Fruit fly (Drosophila melanogaster) whole organism, adult: ENCODE measurements around the gene CG11698.

Experiments used
- CG11617 ChIP-seq: fragments of 200-800 bp; sonication (Bioruptor generic); optimal IDR thresholded peaks from 2 replicates; lab custom pipeline; 2017; ENCODE audit warnings: mild to moderate bottlenecking, missing biosample characterization, missing genetic modification reagents, missing genetic modification characterization
- CG1620 ChIP-seq: fragments of 200-800 bp; sonication (Bioruptor generic); optimal IDR thresholded peaks from 2 replicates; lab custom pipeline; 2016; ENCODE audit warnings: missing biosample characterization, missing genetic modification characterization
- CG33017 ChIP-seq: fragments of 200-800 bp; sonication (Bioruptor generic); optimal IDR thresholded peaks from 2 replicates; lab custom pipeline; 2018; ENCODE audit warnings: missing biosample characterization, mild to moderate bottlenecking, missing genetic modification characterization, moderate library complexity
- CG7101 ChIP-seq: fragments of 200-800 bp; sonication (Bioruptor generic); optimal IDR thresholded peaks from 2 replicates; lab custom pipeline; 2018; ENCODE audit warnings: missing biosample characterization, mild to moderate bottlenecking, missing genetic modification characterization, moderate library complexity
- Crg-1 ChIP-seq: fragments of 200-800 bp; sonication (Bioruptor generic); optimal IDR thresholded peaks from 2 replicates; lab custom pipeline; 2016; ENCODE audit warnings: missing biosample characterization, missing genetic modification characterization
- Hr96 ChIP-seq: fragments of 200-800 bp; sonication (Bioruptor generic); optimal IDR thresholded peaks from 2 replicates; lab custom pipeline; 2016; ENCODE audit warnings: missing biosample characterization, missing genetic modification characterization
- cic ChIP-seq: fragments of 200-800 bp; sonication (Bioruptor generic); optimal IDR thresholded peaks from 2 replicates; lab custom pipeline; 2017; ENCODE audit warnings: missing biosample characterization, mild to moderate bottlenecking, missing genetic modification characterization, moderate library complexity
- cnc ChIP-seq, 2 experiments: fragments of >200 bp; optimal IDR thresholded peaks; 2 replicates each; lab custom pipeline; 2017
- kay ChIP-seq: fragments of 200-800 bp; sonication (Bioruptor generic); peaks from one replicate; lab custom pipeline; 2016; ENCODE audit warnings: missing biosample characterization, missing genetic modification characterization, borderline replicate concordance
- pad ChIP-seq: fragments of 200-800 bp; sonication (Bioruptor generic); optimal IDR thresholded peaks from 3 replicates; lab custom pipeline; 2017; ENCODE audit warnings: missing biosample characterization, missing genetic modification characterization, mild to moderate bottlenecking, moderate library complexity, missing genetic modification reagents
- tj ChIP-seq: fragments of 200-800 bp; sonication (Bioruptor generic); optimal IDR thresholded peaks from 3 replicates; lab custom pipeline; 2017; ENCODE audit warnings: missing biosample characterization, mild to moderate bottlenecking, missing genetic modification characterization, moderate library complexity
- toe ChIP-seq: fragments of 200-800 bp; sonication (Bioruptor generic); optimal IDR thresholded peaks from 2 replicates; lab custom pipeline; 2016; ENCODE audit warnings: missing biosample characterization, missing genetic modification characterization

DNA sequence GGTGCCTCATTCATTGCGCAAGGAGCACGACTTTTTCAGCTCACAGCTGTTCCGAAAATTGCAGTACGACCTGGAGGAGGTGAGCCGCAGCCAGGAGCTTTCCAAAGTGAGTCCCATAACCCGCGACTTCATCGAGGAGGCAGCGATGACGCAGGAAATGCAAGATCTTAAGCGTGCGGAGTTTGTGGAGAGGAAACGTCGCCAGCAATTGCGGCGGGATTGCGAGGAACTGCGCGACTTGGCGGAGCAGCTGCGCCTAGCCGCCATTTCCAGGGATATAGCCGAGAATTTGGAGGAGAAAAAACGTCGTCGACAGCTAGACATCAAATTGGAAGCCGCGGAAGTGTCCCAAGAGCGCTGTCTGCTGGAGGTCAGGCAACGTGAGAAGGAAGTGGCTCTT is 35.8 kb downstream of the CG11698 start:
- TF ChIP-seq CG1620 (GFP tag; lab: Kevin White, UChicago) (no peak), Crg-1 (GFP tag; lab: Kevin White, UChicago) (no peak), CG7101 (no peak), pad (no peak), kay (GFP tag; lab: Kevin White, UChicago) (no peak), toe (GFP tag; lab: Kevin White, UChicago) (no peak), Hr96 (GFP tag; lab: Kevin White, UChicago) (no peak), cnc (optimal IDR thresholded peaks at IDR 0.05; lab: Kevin White, UChicago) (no peak), tj (no peak), cic (GFP tag; lab: Kevin White, UChicago) (no peak), CG11617 (no peak), CG33017 (tag; lab: Kevin White, UChicago) (no peak)
